Fruit fly (Drosophila melanogaster): ENCODE measurements around the gene CG31715.
A peak's percentile ranks its signal among the peaks of the same experiment; 100 is the strongest.

CG31715 gene

dm6 chr2L:10375464-10376236 is 34.2 kb downstream of the CG31715 start, which contains the start of the genes CG33303 and dpr19 (continued):
- TF ChIP-seq tup (GFP tag; optimal IDR thresholded peaks at IDR 0.05): no peak
- TF ChIP-seq Myb (GFP tag; optimal IDR thresholded peaks at IDR 0.05): no peak
- TF ChIP-seq her (GFP tag; optimal IDR thresholded peaks at IDR 0.05): no peak
- peak; percentile 73 for TF ChIP-seq CG7271 (tag; optimal IDR thresholded peaks at IDR 0.05)
- TF ChIP-seq E2f1 (GFP tag; IDR thresholded peaks at IDR 0.05): peak; percentile 60
- TF ChIP-seq vnd (GFP tag; IDR thresholded peaks at IDR 0.05; ENCODE audit: partially characterized antibody): no peak
- TF ChIP-seq ttk (GFP tag; IDR thresholded peaks at IDR 0.05): no peak; the same call in 1 of the 2 replicates
- peak; percentile 26 for TF ChIP-seq pros (GFP tag; optimal IDR thresholded peaks at IDR 0.05)
- TF ChIP-seq dimm (GFP tag; IDR thresholded peaks at IDR 0.05): no peak
- no peak for TF ChIP-seq unc-4 (GFP tag; IDR thresholded peaks at IDR 0.05; ENCODE audit: partially characterized antibody)
- no peak for TF ChIP-seq Usf (GFP tag; optimal IDR thresholded peaks at IDR 0.05)
- no peak for TF ChIP-seq ash1 (GFP tag; optimal IDR thresholded peaks at IDR 0.05)
- TF ChIP-seq Bdp1 (GFP tag; optimal IDR thresholded peaks at IDR 0.05): no peak
- TF ChIP-seq chm (GFP tag; IDR thresholded peaks at IDR 0.05): no peak; the same call in 1 of the 2 replicates
- no peak for TF ChIP-seq CG17568 (GFP tag; optimal IDR thresholded peaks at IDR 0.05)
- TF ChIP-seq CG11085 (GFP tag; IDR thresholded peaks at IDR 0.05): no peak
- TF ChIP-seq HmgD (GFP tag; optimal IDR thresholded peaks at IDR 0.05): no peak
- TF ChIP-seq CG6254 (GFP tag; optimal IDR thresholded peaks at IDR 0.05): peak; percentile 38
- no peak for TF ChIP-seq TFAM (GFP tag; optimal IDR thresholded peaks at IDR 0.05)
- TF ChIP-seq CG10431 (GFP tag; optimal IDR thresholded peaks at IDR 0.05): peak; percentile 46
- peak; percentile 76 for TF ChIP-seq CG11695 (GFP tag; IDR thresholded peaks at IDR 0.05)
- TF ChIP-seq Oaz (GFP tag; IDR thresholded peaks at IDR 0.05): no peak
- no peak for TF ChIP-seq Opbp (GFP tag; IDR thresholded peaks at IDR 0.05; ENCODE audit: partially characterized antibody)
- no peak for TF ChIP-seq CG34376 (GFP tag; optimal IDR thresholded peaks at IDR 0.05)
- peak; percentile 64 for TF ChIP-seq zen (tag; optimal IDR thresholded peaks at IDR 0.05)
- peak; percentile 47 for TF ChIP-seq Six4 (GFP tag; optimal IDR thresholded peaks at IDR 0.05)
- TF ChIP-seq CG31224 (GFP tag; IDR thresholded peaks at IDR 0.05): peak; percentile 41; the same call in 1 of the 2 replicates
- no peak for TF ChIP-seq Abd-B (GFP tag; optimal IDR thresholded peaks at IDR 0.05)
- no peak for TF ChIP-seq CG10959 (GFP tag; IDR thresholded peaks at IDR 0.05)
- TF ChIP-seq CG13287 (GFP tag; IDR thresholded peaks at IDR 0.05; ENCODE audit: partially characterized antibody): peak; percentile 35; the same call in 1 of the 2 replicates
- TF ChIP-seq zfh2 (GFP tag; optimal IDR thresholded peaks at IDR 0.05): no peak
- no peak for TF ChIP-seq lov (optimal IDR thresholded peaks at IDR 0.05)
- no peak for TF ChIP-seq lov (GFP tag; IDR thresholded peaks at IDR 0.05)
- no peak for TF ChIP-seq hth (optimal IDR thresholded peaks at IDR 0.05)
- TF ChIP-seq CG12769 (tag; optimal IDR thresholded peaks at IDR 0.05): no peak
- TF ChIP-seq CG11723 (GFP tag; optimal IDR thresholded peaks at IDR 0.05): peak; percentile 9
- no peak for TF ChIP-seq Jarid2 (GFP tag; optimal IDR thresholded peaks at IDR 0.05)
- no peak for TF ChIP-seq ac (GFP tag; optimal IDR thresholded peaks at IDR 0.05)
- peak; percentile 16 for TF ChIP-seq CG6654 (GFP tag; optimal IDR thresholded peaks at IDR 0.05)
- TF ChIP-seq ken (GFP tag; IDR thresholded peaks at IDR 0.05): no peak; the same call in 2 of the 3 replicates
- TF ChIP-seq ATbp (GFP tag; optimal IDR thresholded peaks at IDR 0.05): peak; percentile 71
- TF ChIP-seq CG13296 (GFP tag; optimal IDR thresholded peaks at IDR 0.05): peak; percentile 87
- no peak for TF ChIP-seq Hr39 (optimal IDR thresholded peaks at IDR 0.05)
- no peak for TF ChIP-seq CG16863 (GFP tag; optimal IDR thresholded peaks at IDR 0.05)
- no peak for TF ChIP-seq CG5953 (GFP tag; IDR thresholded peaks at IDR 0.05)
- TF ChIP-seq peb (GFP tag; IDR thresholded peaks at IDR 0.05): no peak
- peak; percentile 67 for TF ChIP-seq ap (GFP tag; IDR thresholded peaks at IDR 0.05)
- TF ChIP-seq btn (GFP tag; optimal IDR thresholded peaks at IDR 0.05): no peak
- TF ChIP-seq lab (GFP tag; optimal IDR thresholded peaks at IDR 0.05): peak; percentile 81
- no peak for TF ChIP-seq fru (optimal IDR thresholded peaks at IDR 0.05)
- no peak for TF ChIP-seq exex (tag; optimal IDR thresholded peaks at IDR 0.05)
